Worm (Caenorhabditis elegans): Measurements from ENCODE around the gene srx-5.

DNA sequence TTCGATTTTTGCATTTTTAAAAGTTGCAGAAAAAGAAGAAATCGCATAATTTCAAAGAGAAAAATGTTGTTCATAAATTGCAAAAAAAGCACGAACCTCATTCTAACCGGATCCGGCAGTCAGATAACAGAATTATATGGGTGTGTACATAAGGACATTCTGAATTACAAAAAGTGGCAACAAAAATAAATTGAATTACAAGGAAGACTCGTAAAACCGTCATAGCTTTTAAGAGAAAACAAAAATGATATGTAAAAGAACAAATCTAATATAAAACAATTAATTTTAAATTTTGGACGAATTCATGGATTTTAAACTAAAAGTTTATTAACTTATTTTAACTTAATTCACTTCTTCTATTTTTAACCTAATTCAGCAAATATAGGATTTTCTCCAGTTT, 39.7 kb upstream of the srx-5 start, which contains the start of gene F31F4.17:
- TF ChIP-seq nhr-28 (tag; optimal IDR thresholded peaks at IDR 0.05) (no peak), mml-1 (tag; optimal IDR thresholded peaks at IDR 0.05) (no peak), ZK546.5 (tag; optimal IDR thresholded peaks at IDR 0.05) (no peak), fkh-10 (GFP tag; optimal IDR thresholded peaks at IDR 0.05) (no peak), nfya-1 (tag; optimal IDR thresholded peaks at IDR 0.05; ENCODE audit: insufficient read depth) (no peak), ceh-82 (tag; optimal IDR thresholded peaks at IDR 0.05) (no peak), nhr-237 (tag; optimal IDR thresholded peaks at IDR 0.05) (no peak), mdl-1 (tag; optimal IDR thresholded peaks at IDR 0.05) (no peak), snpc-4 (tag; optimal IDR thresholded peaks at IDR 0.05) (no peak), ama-1 (optimal IDR thresholded peaks at IDR 0.05) (no peak), ceh-9 (tag; optimal IDR thresholded peaks at IDR 0.05) (no peak)
